Fruit fly (Drosophila melanogaster): ENCODE results near the gene CG7523.

DNA sequence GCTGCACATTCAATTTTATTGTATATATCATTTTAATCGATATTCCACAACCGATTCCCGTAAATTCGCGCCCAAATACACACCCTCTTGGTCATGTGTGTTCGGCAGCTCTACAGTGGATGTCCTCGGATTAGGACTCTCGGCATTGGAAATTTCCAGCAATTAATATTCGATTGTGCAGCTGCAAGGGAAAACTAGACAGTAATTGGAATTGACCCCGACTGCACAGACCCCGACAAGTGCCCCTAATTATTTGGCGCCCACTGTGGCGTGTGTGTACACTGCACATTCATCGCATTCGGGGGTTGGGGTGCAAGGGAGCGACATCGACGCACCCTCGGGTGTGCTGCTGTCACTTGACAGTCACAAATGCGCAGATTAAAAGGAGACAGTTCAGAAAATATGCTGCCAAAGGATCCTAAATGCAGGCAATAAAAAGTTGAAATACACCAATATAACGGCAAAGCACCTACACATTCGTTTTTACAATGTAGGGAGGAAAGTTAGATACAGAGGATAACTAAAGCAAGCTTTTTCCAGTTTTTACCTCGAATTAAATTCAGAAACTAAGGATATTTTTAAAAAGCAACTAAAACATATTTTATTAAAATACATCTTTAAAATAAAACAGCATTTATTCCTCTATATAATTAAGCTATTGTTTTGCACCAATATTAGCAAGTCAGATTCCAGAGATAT, 38.2 kb upstream of the CG7523 start:
- TF ChIP-seq CG1620 (GFP tag; optimal IDR thresholded peaks at IDR 0.05): no peak
- TF ChIP-seq CG11617 (GFP tag; optimal IDR thresholded peaks at IDR 0.05): no peak
- no peak for TF ChIP-seq cic (GFP tag; optimal IDR thresholded peaks at IDR 0.05)
- no peak for TF ChIP-seq kay (GFP tag; ENCODE audit: borderline replicate concordance)
- TF ChIP-seq bab1 (GFP tag; optimal IDR thresholded peaks at IDR 0.05): no peak
- no peak for TF ChIP-seq cnc (optimal IDR thresholded peaks at IDR 0.05)
- no peak for TF ChIP-seq CG7101 (tag; optimal IDR thresholded peaks at IDR 0.05)
- TF ChIP-seq pad (GFP tag; optimal IDR thresholded peaks at IDR 0.05): no peak
- TF ChIP-seq CG7045 (GFP tag; optimal IDR thresholded peaks at IDR 0.05): no peak
- no peak for TF ChIP-seq CG14711 (tag; optimal IDR thresholded peaks at IDR 0.05)
- no peak for TF ChIP-seq Crg-1 (GFP tag; optimal IDR thresholded peaks at IDR 0.05)
- no peak for TF ChIP-seq Mnt (GFP tag; optimal IDR thresholded peaks at IDR 0.05)
- TF ChIP-seq tj (GFP tag; optimal IDR thresholded peaks at IDR 0.05): no peak
- no peak for TF ChIP-seq CG12768 (GFP tag; optimal IDR thresholded peaks at IDR 0.05)

All from whole organism, adult.